Worm (Caenorhabditis elegans): ENCODE measurements around the gene snf-12.

DNA sequence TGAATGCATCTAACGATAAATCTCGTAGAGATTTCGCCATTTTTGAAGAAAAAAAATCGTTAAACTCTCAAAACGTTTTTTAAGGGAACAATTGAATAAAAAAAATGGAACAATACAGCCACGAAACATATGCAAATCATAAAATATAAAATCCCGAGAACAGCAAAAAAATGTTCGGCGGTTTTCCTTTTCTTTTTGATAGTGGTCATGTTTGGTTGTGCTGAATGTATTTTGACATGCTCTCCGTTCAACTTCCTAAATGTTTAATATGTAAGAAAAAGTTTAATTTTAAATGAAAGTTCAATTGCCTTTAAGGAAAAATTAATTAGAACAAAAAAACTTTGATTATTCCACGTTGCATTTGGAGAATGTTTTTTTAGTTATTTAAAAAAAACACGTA, 18.9 kb upstream of the snf-12 start, which contains the start of gene C24A3.9:
- TF ChIP-seq elt-3 (tag; optimal IDR thresholded peaks at IDR 0.05) (no peak), blmp-1 (tag; optimal IDR thresholded peaks at IDR 0.05) (no peak), ces-1 (GFP tag; optimal IDR thresholded peaks at IDR 0.05) (no peak), lsy-2 (tag; optimal IDR thresholded peaks at IDR 0.05) (no peak), pha-4 (tag; optimal IDR thresholded peaks at IDR 0.05) (no peak), mab-5 (tag; optimal IDR thresholded peaks at IDR 0.05) (no peak), snpc-4 (tag; optimal IDR thresholded peaks at IDR 0.05) (no peak), lin-13 (tag; optimal IDR thresholded peaks at IDR 0.05) (no peak), M03D4.4 (tag; optimal IDR thresholded peaks at IDR 0.05) (no peak), unc-62 (GFP tag; optimal IDR thresholded peaks at IDR 0.05) (no peak), nhr-237 (tag; optimal IDR thresholded peaks at IDR 0.05) (no peak), sptf-1 (tag; optimal IDR thresholded peaks at IDR 0.05) (no peak), ztf-11 (tag; optimal IDR thresholded peaks at IDR 0.05) (no peak), cnd-1 (tag; optimal IDR thresholded peaks at IDR 0.05) (no peak)

Data from whole organism, mixed stage, embryonic.